Worm (Caenorhabditis elegans) whole organism, L1 larva: ENCODE results near the gene ceh-91.

Experiments used
- aha-1 ChIP-seq: fragments of 150-350 bp; optimal IDR thresholded peaks from 2 replicates; lab custom pipeline; 2014; ENCODE audit warnings: missing biosample characterization, missing genetic modification characterization
- ceh-82 ChIP-seq, 3 experiments: fragments of 150-350 bp in 1 of 3; sonication (generic microtip) in 2 of 3; optimal IDR thresholded peaks; 2 replicates each; lab custom pipeline; 2014 to 2017; ENCODE audit warnings: missing biosample characterization in 3 of 3, missing genetic modification characterization in 3 of 3
- dpl-1 ChIP-seq, 3 experiments: fragments of 150-350 bp in 2 of 3; sonication (generic microtip) in 1 of 3; optimal IDR thresholded peaks; 2 replicates each; lab custom pipeline; 2014 to 2017; ENCODE audit warnings: missing biosample characterization in 3 of 3, missing genetic modification characterization in 3 of 3, missing genetic modification reagents in 3 of 3
- efl-1 ChIP-seq, 4 experiments: fragments of 150-350 bp; optimal IDR thresholded peaks in 3 of 4; peaks in 1 of 4; 1 replicate in 1 of 4; 2 replicates in 3 of 4; lab custom pipeline; 2014; ENCODE audit warnings: missing biosample characterization in 2 of 4, missing genetic modification characterization in 2 of 4, missing genetic modification reagents in 2 of 4
- irx-1 ChIP-seq: sonication (generic microtip); optimal IDR thresholded peaks from 2 replicates; lab custom pipeline; 2016; ENCODE audit warnings: missing genetic modification characterization, missing compliant biosample characterization
- lin-14 ChIP-seq: fragments of 200-800 bp; sonication (Bioruptor generic); optimal IDR thresholded peaks from 2 replicates; lab custom pipeline; 2018; ENCODE audit warnings: mild to moderate bottlenecking, missing genetic modification characterization, moderate library complexity, missing compliant biosample characterization
- lin-15B ChIP-seq: fragments of 150-350 bp; sonication (generic microtip); optimal IDR thresholded peaks from 3 replicates; lab custom pipeline; 2014; ENCODE audit warnings: missing biosample characterization, missing genetic modification characterization
- nhr-28 ChIP-seq: fragments of 150-350 bp; optimal IDR thresholded peaks from 2 replicates; lab custom pipeline; 2014; ENCODE audit warnings: missing biosample characterization, missing genetic modification characterization
- nhr-85 ChIP-seq: sonication (generic microtip); peaks from one replicate; lab custom pipeline; 2016; ENCODE audit warnings: missing genetic modification characterization, inconsistent platforms, missing compliant biosample characterization
- pag-3 ChIP-seq: sonication (generic microtip); optimal IDR thresholded peaks from 2 replicates; lab custom pipeline; 2017; ENCODE audit warnings: missing genetic modification characterization, mild to moderate bottlenecking, missing compliant biosample characterization, antibody characterized with exemption, borderline replicate concordance; ENCODE audit not compliant: insufficient read depth
- snpc-4 ChIP-seq: fragments of 150-350 bp; optimal IDR thresholded peaks from 2 replicates; lab custom pipeline; 2014; ENCODE audit warnings: missing biosample characterization, missing genetic modification characterization
- unc-30 ChIP-seq: sonication (generic microtip); optimal IDR thresholded peaks from 2 replicates; lab custom pipeline; 2017; ENCODE audit warnings: missing biosample characterization, missing genetic modification characterization

ce11 chrIII:11612371-11612770, 4.2 kb upstream of the ceh-91 start, which contains the start of the genes Y66A7A.9 and Y66A7A.4:
- TF ChIP-seq unc-30 (tag; lab: Kevin White, UChicago) (no peak), snpc-4 (tag; lab: Kevin White, UChicago) (no peak), lin-14 (GFP tag; lab: Kevin White, UChicago) (no peak), dpl-1 (GFP tag; optimal IDR thresholded peaks at IDR 0.05; lab: Kevin White, UChicago) (no peak), efl-1 (optimal IDR thresholded peaks at IDR 0.05; lab: Kevin White, UChicago) (no peak), efl-1 (GFP tag; optimal IDR thresholded peaks at IDR 0.05 in 1 of 2; lab: Kevin White, UChicago) (no peak), aha-1 (tag; lab: Kevin White, UChicago) (no peak), pag-3 (tag; lab: Kevin White, UChicago) (no peak), lin-15B (no peak), nhr-28 (tag; lab: Kevin White, UChicago) (no peak), irx-1 (tag; lab: Kevin White, UChicago) (no peak), ceh-82 (tag; optimal IDR thresholded peaks at IDR 0.05; lab: Kevin White, UChicago) (no peak), nhr-85 (tag; lab: Kevin White, UChicago) (no peak)
